Worm (Caenorhabditis elegans): Measurements from ENCODE around the gene F44A2.7.

DNA sequence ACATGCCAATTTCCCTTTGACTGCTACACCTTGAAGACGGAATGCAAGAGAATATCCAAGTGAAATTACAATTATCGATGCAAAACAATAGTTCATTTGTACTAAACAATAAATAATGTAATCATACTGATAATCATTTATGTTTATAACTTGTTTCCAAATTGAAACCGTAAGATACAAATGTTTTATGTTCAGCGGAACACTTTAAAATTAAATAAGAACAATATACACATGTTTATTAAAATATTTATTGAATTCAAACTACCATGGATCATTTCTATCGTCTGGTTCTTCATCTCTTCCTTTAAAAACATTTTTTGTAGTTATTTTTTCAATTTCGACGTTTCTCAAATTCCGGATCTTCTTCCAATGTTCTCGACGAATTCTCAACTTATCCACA lies 34.1 kb downstream of the F44A2.7 start, which contains the start of gene ttr-40:
- TF ChIP-seq ceh-28 (tag; optimal IDR thresholded peaks at IDR 0.05) (no peak), snpc-4 (tag; optimal IDR thresholded peaks at IDR 0.05) (no peak), nhr-76 (tag; optimal IDR thresholded peaks at IDR 0.05) (no peak), pha-4 (tag; optimal IDR thresholded peaks at IDR 0.05) (no peak), sea-2 (GFP tag; optimal IDR thresholded peaks at IDR 0.05) (no peak), aly-2 (tag; optimal IDR thresholded peaks at IDR 0.05) (no peak), nfya-1 (tag; optimal IDR thresholded peaks at IDR 0.05; ENCODE audit: insufficient read depth) (no peak)
